Worm (Caenorhabditis elegans) whole organism, L4 larva: ENCODE data around the gene ZK822.1.

Source experiments
- D1046.2 ChIP-seq: fragments of 200-800 bp; sonication (Bioruptor generic); IDR thresholded peaks from 2 replicates; pipeline ENCODE4 v1.3.6; 2022; ENCODE audit warnings: missing genetic modification characterization, missing compliant biosample characterization
- F26F4.8 ChIP-seq: fragments of 200-800 bp; sonication (Bioruptor generic); conservative IDR thresholded peaks from 2 replicates; pipeline ENCODE4 v1.3.6; 2022; ENCODE audit warnings: missing genetic modification characterization, missing compliant biosample characterization
- F44E2.7 ChIP-seq: fragments of 200-800 bp; sonication (Bioruptor generic); IDR thresholded peaks from 2 replicates; pipeline ENCODE4 v2.1.2; 2022; ENCODE audit warnings: missing genetic modification characterization, missing compliant biosample characterization
- F49E8.2 ChIP-seq: sonication (generic microtip); optimal IDR thresholded peaks from 2 replicates; lab custom pipeline; 2016; ENCODE audit warnings: missing compliant biosample characterization, mild to moderate bottlenecking, missing genetic modification characterization, borderline replicate concordance
- R02D3.7 ChIP-seq: fragments of 150-350 bp; sonication (generic microtip); optimal IDR thresholded peaks from 3 replicates; lab custom pipeline; 2014; ENCODE audit warnings: missing biosample characterization, missing genetic modification characterization
- Y105C5A.15 ChIP-seq: fragments of 200-800 bp; sonication (Bioruptor generic); IDR thresholded peaks from 2 replicates; pipeline ENCODE4 v1.3.6; 2022; ENCODE audit warnings: missing genetic modification characterization, missing compliant biosample characterization
- Y48G9A.11 ChIP-seq: fragments of 200-800 bp; sonication (Bioruptor generic); IDR thresholded peaks from 2 replicates; pipeline ENCODE4 v1.3.6; 2022; ENCODE audit warnings: missing genetic modification reagents, missing genetic modification characterization, missing compliant biosample characterization
- Y75B8A.6 ChIP-seq: fragments of 200-800 bp; sonication (Bioruptor generic); IDR thresholded peaks from 2 replicates; pipeline ENCODE4 v1.3.6; 2022; ENCODE audit warnings: missing genetic modification reagents, missing genetic modification characterization, missing compliant biosample characterization
- aly-2 ChIP-seq: sonication (generic microtip); optimal IDR thresholded peaks from 2 replicates; lab custom pipeline; 2018; ENCODE audit warnings: missing biosample characterization, missing genetic modification characterization
- arid-1 ChIP-seq: fragments of 200-800 bp; sonication (Bioruptor generic); conservative IDR thresholded peaks from 2 replicates; pipeline ENCODE4 v1.3.6; 2022; ENCODE audit warnings: missing genetic modification reagents, missing genetic modification characterization, missing compliant biosample characterization
- attf-4 ChIP-seq: sonication (generic microtip); optimal IDR thresholded peaks from 3 replicates; lab custom pipeline; 2017; ENCODE audit warnings: missing biosample characterization, missing genetic modification characterization
- ceh-20 ChIP-seq: fragments of 200-800 bp; sonication (Bioruptor generic); IDR thresholded peaks from 2 replicates; pipeline ENCODE4 v1.3.6; 2022; ENCODE audit warnings: missing genetic modification reagents, missing genetic modification characterization, missing compliant biosample characterization
- ceh-28 ChIP-seq: fragments of 150-350 bp; optimal IDR thresholded peaks from 2 replicates; lab custom pipeline; 2014; ENCODE audit warnings: missing biosample characterization, missing genetic modification reagents, missing genetic modification characterization
- ceh-32 ChIP-seq: sonication (generic microtip); optimal IDR thresholded peaks from 2 replicates; lab custom pipeline; 2016; ENCODE audit warnings: mild to moderate bottlenecking, missing genetic modification characterization, missing compliant biosample characterization; ENCODE audit not compliant: poor library complexity
- ceh-44 ChIP-seq: fragments of 200-800 bp; sonication (Bioruptor generic); IDR thresholded peaks from 2 replicates; pipeline ENCODE4 v1.3.6; 2022; ENCODE audit warnings: missing genetic modification reagents, missing genetic modification characterization, missing compliant biosample characterization
- ceh-62 ChIP-seq: sonication (generic microtip); optimal IDR thresholded peaks from 2 replicates; lab custom pipeline; 2017; ENCODE audit warnings: missing biosample characterization, missing genetic modification characterization
- ctbp-1 ChIP-seq: fragments of 200-800 bp; sonication (Bioruptor generic); IDR thresholded peaks from 2 replicates; pipeline ENCODE4 v1.3.6; 2022; ENCODE audit warnings: missing genetic modification reagents, missing genetic modification characterization, missing compliant biosample characterization
- daf-12 ChIP-seq: fragments of 150-350 bp; optimal IDR thresholded peaks from 2 replicates; lab custom pipeline; 2014; ENCODE audit warnings: missing biosample characterization, missing genetic modification reagents, missing genetic modification characterization
- daf-8 ChIP-seq: fragments of 200-800 bp; sonication (Bioruptor generic); IDR thresholded peaks from 2 replicates; pipeline ENCODE4 v1.3.6; 2022; ENCODE audit warnings: missing genetic modification characterization, missing compliant biosample characterization
- dmd-6 ChIP-seq: fragments of 200-800 bp; sonication (Bioruptor generic); IDR thresholded peaks from 2 replicates; pipeline ENCODE4 v1.3.6; 2022; ENCODE audit warnings: missing genetic modification reagents, missing genetic modification characterization, missing compliant biosample characterization
- dmd-8 ChIP-seq: fragments of 200-800 bp; sonication (Bioruptor generic); IDR thresholded peaks from 2 replicates; pipeline ENCODE4 v1.3.6; 2022; ENCODE audit warnings: missing genetic modification characterization, missing compliant biosample characterization
- duxl-1 ChIP-seq: sonication (generic microtip); optimal IDR thresholded peaks from 2 replicates; lab custom pipeline; 2016; ENCODE audit warnings: mild to moderate bottlenecking, missing genetic modification characterization, moderate library complexity, missing compliant biosample characterization; ENCODE audit not compliant: poor library complexity
- dve-1 ChIP-seq: sonication (generic microtip); optimal IDR thresholded peaks from 2 replicates; lab custom pipeline; 2017; ENCODE audit warnings: antibody characterized with exemption, mild to moderate bottlenecking, missing genetic modification characterization, missing compliant biosample characterization; ENCODE audit not compliant: insufficient read depth
- egl-43 ChIP-seq: fragments of 200-800 bp; sonication (Bioruptor generic); IDR thresholded peaks from 2 replicates; pipeline ENCODE4 v1.3.6; 2022; ENCODE audit warnings: missing genetic modification reagents, missing genetic modification characterization, missing compliant biosample characterization
- hlh-11 ChIP-seq: fragments of 200-800 bp; sonication (Bioruptor generic); optimal IDR thresholded peaks from 2 replicates; lab custom pipeline; 2018; ENCODE audit warnings: mild to moderate bottlenecking, missing genetic modification characterization, missing compliant biosample characterization
- hlh-30 ChIP-seq: sonication (generic microtip); optimal IDR thresholded peaks from 2 replicates; lab custom pipeline; 2017; ENCODE audit warnings: antibody characterized with exemption, mild to moderate bottlenecking, missing genetic modification characterization, missing compliant biosample characterization; ENCODE audit not compliant: insufficient read depth
- lin-39 ChIP-seq: fragments of 150-350 bp; optimal IDR thresholded peaks from 2 replicates; lab custom pipeline; 2014; ENCODE audit warnings: missing biosample characterization, missing genetic modification reagents, missing genetic modification characterization
- lir-3 ChIP-seq: sonication (generic microtip); optimal IDR thresholded peaks from 2 replicates; lab custom pipeline; 2016; ENCODE audit warnings: mild to moderate bottlenecking, missing genetic modification characterization, missing compliant biosample characterization
- lsy-2 ChIP-seq, 2 experiments: fragments of 150-350 bp in 1 of 2; sonication (generic microtip) in 1 of 2; optimal IDR thresholded peaks; 2 replicates each; lab custom pipeline; 2014 to 2017; ENCODE audit warnings: missing biosample characterization in 2 of 2, missing genetic modification characterization in 2 of 2
- madf-5 ChIP-seq, 2 experiments: fragments of 200-800 bp; sonication (Bioruptor generic); IDR thresholded peaks; 2 replicates each; pipeline ENCODE4 v1.3.6; 2022; ENCODE audit warnings: missing compliant biosample characterization in 2 of 2, missing genetic modification characterization in 2 of 2
- mes-2 ChIP-seq: sonication (generic microtip); optimal IDR thresholded peaks from 2 replicates; lab custom pipeline; 2016; ENCODE audit warnings: missing genotype, mild to moderate bottlenecking, missing genetic modification characterization, missing compliant biosample characterization; ENCODE audit not compliant: poor library complexity, severe bottlenecking
- nhr-11 ChIP-seq: fragments of 150-350 bp; optimal IDR thresholded peaks from 2 replicates; lab custom pipeline; 2014; ENCODE audit warnings: missing biosample characterization, missing genetic modification characterization
- nhr-28 ChIP-seq: fragments of 150-350 bp; optimal IDR thresholded peaks from 2 replicates; lab custom pipeline; 2014; ENCODE audit warnings: missing biosample characterization, missing genetic modification characterization
- nhr-48 ChIP-seq: sonication (generic microtip); optimal IDR thresholded peaks from 2 replicates; lab custom pipeline; 2016; ENCODE audit warnings: mild to moderate bottlenecking, missing genetic modification characterization, missing compliant biosample characterization
- pqm-1 ChIP-seq: sonication (generic microtip); optimal IDR thresholded peaks from 2 replicates; lab custom pipeline; 2017; ENCODE audit warnings: missing biosample characterization, missing genetic modification characterization
- saeg-2 ChIP-seq: fragments of 200-800 bp; sonication (Bioruptor generic); IDR thresholded peaks from 2 replicates; pipeline ENCODE4 v1.3.6; 2022; ENCODE audit warnings: missing genetic modification reagents, missing genetic modification characterization, missing compliant biosample characterization
- tra-1 ChIP-seq: fragments of 200-800 bp; sonication (Bioruptor generic); IDR thresholded peaks from 2 replicates; pipeline ENCODE4 v1.3.6; 2022; ENCODE audit warnings: missing genetic modification reagents, missing genetic modification characterization, missing compliant biosample characterization
- unc-39 ChIP-seq: sonication (generic microtip); optimal IDR thresholded peaks from 2 replicates; lab custom pipeline; 2017; ENCODE audit warnings: missing biosample characterization, missing genetic modification characterization
- zag-1 ChIP-seq: fragments of 150-350 bp; optimal IDR thresholded peaks from 2 replicates; lab custom pipeline; 2014; ENCODE audit warnings: missing biosample characterization, missing genetic modification characterization
- zfp-3 ChIP-seq: fragments of 200-800 bp; sonication (Bioruptor generic); conservative IDR thresholded peaks from 2 replicates; pipeline ENCODE4 v1.3.6; 2022; ENCODE audit warnings: missing genetic modification reagents, missing genetic modification characterization, missing compliant biosample characterization
- zip-11 ChIP-seq: fragments of 200-800 bp; sonication (Bioruptor generic); IDR thresholded peaks from 2 replicates; pipeline ENCODE4 v1.3.6; 2022; ENCODE audit warnings: missing genetic modification characterization, missing compliant biosample characterization
- zip-2 ChIP-seq: fragments of 150-350 bp; optimal IDR thresholded peaks from 2 replicates; lab custom pipeline; 2014; ENCODE audit warnings: missing biosample characterization, missing genetic modification characterization

Gene ZK822.1

ce11 chrIV:11897710-11898109, 24.2 kb downstream of the ZK822.1 start (continued):
- TF ChIP-seq ceh-44 (GFP tag; lab: Robert Waterston, UW) (no peak), nhr-11 (tag; lab: Kevin White, UChicago) (no peak), egl-43 (GFP tag; lab: Robert Waterston, UW) (no peak), hlh-30 (tag; lab: Kevin White, UChicago) (peak; percentile 85), lsy-2 (tag; optimal IDR thresholded peaks at IDR 0.05; lab: Kevin White, UChicago) (peak in 1 of 2 experiments; percentile 67), arid-1 (GFP tag; lab: Robert Waterston, UW) (no peak), F49E8.2 (no peak), zip-2 (tag; lab: Kevin White, UChicago) (no peak), pqm-1 (tag; lab: Kevin White, UChicago) (peak; percentile 24), ceh-32 (no peak), nhr-28 (tag; lab: Kevin White, UChicago) (peak; percentile 87), zag-1 (tag; lab: Kevin White, UChicago) (no peak), ceh-28 (no peak), ceh-20 (GFP tag; lab: Robert Waterston, UW) (no peak), ctbp-1 (GFP tag; lab: Robert Waterston, UW) (no peak), zip-11 (GFP tag; lab: Robert Waterston, UW) (no peak), lin-39 (no peak), saeg-2 (GFP tag; lab: Robert Waterston, UW) (no peak), Y75B8A.6 (GFP tag; lab: Robert Waterston, UW) (no peak), dmd-6 (GFP tag; lab: Robert Waterston, UW) (peak; percentile 71), Y105C5A.15 (GFP tag; lab: Robert Waterston, UW) (no peak), madf-5 (GFP tag; IDR thresholded peaks at IDR 0.05; lab: Robert Waterston, UW) (no peak), F26F4.8 (GFP tag; lab: Robert Waterston, UW) (no peak), aly-2 (tag; lab: Kevin White, UChicago) (no peak), attf-4 (tag; lab: Kevin White, UChicago) (no peak), zfp-3 (no peak), hlh-11 (tag; lab: Kevin White, UChicago) (peak; percentile 53), daf-12 (tag; lab: Kevin White, UChicago) (no peak), Y48G9A.11 (GFP tag; lab: Robert Waterston, UW) (no peak), nhr-48 (tag; lab: Kevin White, UChicago) (peak; percentile 70), F44E2.7 (GFP tag; lab: Robert Waterston, UW) (no peak), D1046.2 (GFP tag; lab: Robert Waterston, UW) (no peak), lir-3 (tag; lab: Kevin White, UChicago) (no peak)

- TF ChIP-seq attf-4 (tag; lab: Kevin White, UChicago) = no peak
- TF ChIP-seq ceh-62 = no peak
- TF ChIP-seq tra-1 (GFP tag; lab: Robert Waterston, UW) = no peak
- no peak for TF ChIP-seq dmd-8 (GFP tag; lab: Robert Waterston, UW)
- TF ChIP-seq duxl-1 (tag; lab: Kevin White, UChicago) = no peak
- no peak for TF ChIP-seq ceh-20 (GFP tag; lab: Robert Waterston, UW)
- TF ChIP-seq unc-39 = no peak
- no peak for TF ChIP-seq daf-8
- TF ChIP-seq mes-2 = no peak
- no peak for TF ChIP-seq R02D3.7 (tag; lab: Kevin White, UChicago)
- TF ChIP-seq dve-1 = no peak
These were observed 28.6 kb downstream of the ZK822.1 start for ce11 chrIV:11893336-11893735.
